Fruit fly (Drosophila melanogaster): ENCODE results near the gene CG8534.
A peak's percentile ranks its signal among the peaks of the same experiment; 100 is the strongest.

Gene CG8534

DNA sequence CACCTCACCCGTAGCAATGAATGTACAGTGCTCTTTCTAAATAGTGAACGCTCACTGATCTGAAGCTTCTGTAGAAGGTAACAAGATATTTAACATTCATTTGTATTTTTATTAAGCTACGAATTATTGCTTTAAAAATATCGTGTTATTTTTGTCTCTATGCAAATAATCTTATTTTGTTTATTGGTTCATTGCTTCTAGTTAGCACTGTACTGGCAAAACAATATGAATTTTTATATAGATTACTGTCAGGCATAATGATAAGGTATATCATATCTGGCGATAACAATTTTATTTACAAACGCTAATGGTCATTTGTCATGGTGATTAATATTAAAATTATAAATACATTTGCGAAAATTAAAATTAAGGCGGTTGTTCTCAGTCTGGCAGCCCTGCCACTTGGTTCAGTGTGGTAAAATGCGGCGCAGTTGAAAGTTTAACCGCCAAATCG is 41.0 kb upstream of the CG8534 start, which contains the start of gene CG9471 (continued):
- TF ChIP-seq pho (GFP tag; optimal IDR thresholded peaks at IDR 0.05): peak; percentile 87
- TF ChIP-seq tup (GFP tag; optimal IDR thresholded peaks at IDR 0.05): peak; percentile 77
- TF ChIP-seq aop (GFP tag; IDR thresholded peaks at IDR 0.05): peak; percentile 80
- TF ChIP-seq CG1529 (GFP tag; optimal IDR thresholded peaks at IDR 0.05): peak; percentile 80
- peak; percentile 82 for TF ChIP-seq CG9437 (GFP tag; optimal IDR thresholded peaks at IDR 0.05)
- TF ChIP-seq CG32772 (GFP tag; IDR thresholded peaks at IDR 0.05): peak; percentile 91
- peak; percentile 76 for TF ChIP-seq CG2202 (tag; optimal IDR thresholded peaks at IDR 0.05)
- peak; percentile 91 for TF ChIP-seq dmrt99B (tag; optimal IDR thresholded peaks at IDR 0.05)
- peak; percentile 97 for TF ChIP-seq Ets65A (GFP tag)
- TF ChIP-seq CG15514 (GFP tag; optimal IDR thresholded peaks at IDR 0.05): peak; percentile 87
- peak; percentile 89 for TF ChIP-seq CG18476 (GFP tag; optimal IDR thresholded peaks at IDR 0.05)
- TF ChIP-seq Side (GFP tag; optimal IDR thresholded peaks at IDR 0.05): peak; percentile 88
- TF ChIP-seq CG16815 (GFP tag; optimal IDR thresholded peaks at IDR 0.05): peak; percentile 87
- peak; percentile 89 for TF ChIP-seq CG14667 (GFP tag; IDR thresholded peaks at IDR 0.05)
- peak; percentile 43 for TF ChIP-seq disco-r (GFP tag; optimal IDR thresholded peaks at IDR 0.05)
- peak; percentile 69 for TF ChIP-seq CG2116 (GFP tag; optimal IDR thresholded peaks at IDR 0.05)
- peak; percentile 88 for TF ChIP-seq Hmx (GFP tag; optimal IDR thresholded peaks at IDR 0.05)
- TF ChIP-seq CG10959 (GFP tag; IDR thresholded peaks at IDR 0.05): peak; percentile 81
- peak; percentile 15; the same call in 1 of the 2 replicates for TF ChIP-seq Bgb (GFP tag; IDR thresholded peaks at IDR 0.05; ENCODE audit: partially characterized antibody)
- peak; percentile 92 for TF ChIP-seq esg (GFP tag; conservative IDR thresholded peaks at IDR 0.05)
- peak; percentile 94 for TF ChIP-seq CG6689 (GFP tag; IDR thresholded peaks at IDR 0.05)
- no peak for TF ChIP-seq Kr (GFP tag; optimal IDR thresholded peaks at IDR 0.05)
- TF ChIP-seq gsb (GFP tag; IDR thresholded peaks at IDR 0.05): peak; percentile 80
- peak; percentile 92 for TF ChIP-seq CG11695 (GFP tag; IDR thresholded peaks at IDR 0.05)
- TF ChIP-seq yki (optimal IDR thresholded peaks at IDR 0.05): no peak
- peak; percentile 74 for TF ChIP-seq Myb (GFP tag; optimal IDR thresholded peaks at IDR 0.05)
- no peak for TF ChIP-seq chinmo (GFP tag; IDR thresholded peaks at IDR 0.05; ENCODE audit: partially characterized antibody)
- TF ChIP-seq repo (GFP tag; optimal IDR thresholded peaks at IDR 0.05): peak; percentile 68
- peak; percentile 88 for TF ChIP-seq ATbp (GFP tag; optimal IDR thresholded peaks at IDR 0.05)
- TF ChIP-seq slbo (GFP tag; IDR thresholded peaks at IDR 0.05): peak; percentile 96
- peak; percentile 90 for TF ChIP-seq Dp (GFP tag; optimal IDR thresholded peaks at IDR 0.05)
- TF ChIP-seq HLH4C (GFP tag; IDR thresholded peaks at IDR 0.05; ENCODE audit: partially characterized antibody): peak; percentile 32; the same call in 1 of the 3 replicates
- TF ChIP-seq CG12942 (GFP tag; optimal IDR thresholded peaks at IDR 0.05): peak; percentile 88
- peak; percentile 83 for TF ChIP-seq Atf3 (GFP tag; optimal IDR thresholded peaks at IDR 0.05)
- TF ChIP-seq CG6175 (GFP tag; IDR thresholded peaks at IDR 0.05): peak; percentile 67; the same call in 1 of the 3 replicates
- no peak for TF ChIP-seq Doc3 (GFP tag; IDR thresholded peaks at IDR 0.05; ENCODE audit: partially characterized antibody)
- peak; percentile 93 for TF ChIP-seq chm (GFP tag; IDR thresholded peaks at IDR 0.05)
- TF ChIP-seq CG15479 (GFP tag; optimal IDR thresholded peaks at IDR 0.05): no peak
- peak; percentile 94 for TF ChIP-seq HLH3B (GFP tag; IDR thresholded peaks at IDR 0.05)
- TF ChIP-seq mam (GFP tag; optimal IDR thresholded peaks at IDR 0.05): peak; percentile 95
- peak in 1 of 3 experiments; percentile 83 for TF ChIP-seq lola (GFP tag; optimal IDR thresholded peaks at IDR 0.05)
- peak; percentile 93 for TF ChIP-seq Hand (GFP tag; optimal IDR thresholded peaks at IDR 0.05)
- peak; percentile 86 for TF ChIP-seq CG14710 (tag; optimal IDR thresholded peaks at IDR 0.05)
- peak in 1 of 3 experiments; percentile 71 for TF ChIP-seq Stat92E (GFP tag; optimal IDR thresholded peaks at IDR 0.05)
- TF ChIP-seq CG13894 (tag; optimal IDR thresholded peaks at IDR 0.05): peak; percentile 87
- peak; percentile 93 for TF ChIP-seq CG30403 (GFP tag; optimal IDR thresholded peaks at IDR 0.05)
- TF ChIP-seq CG2199 (GFP tag; IDR thresholded peaks at IDR 0.05): 0 out of 3 replicates have a peak, but pooled peaks have one; percentile 52
- TF ChIP-seq lab (GFP tag; optimal IDR thresholded peaks at IDR 0.05): peak; percentile 96
- peak; percentile 41 for TF ChIP-seq fd64A (GFP tag; optimal IDR thresholded peaks at IDR 0.05)
- TF ChIP-seq sima (GFP tag; optimal IDR thresholded peaks at IDR 0.05): peak; percentile 7

Measured in whole organism, embryonic.